Worm (Caenorhabditis elegans): ENCODE results near the gene nspg-7.1.

ce11 chrIV:9327706-9328105 is 2.9 kb downstream of the nspg-7.1 start, which contains the start of gene clec-183:
- TF ChIP-seq lin-32 (GFP tag; optimal IDR thresholded peaks at IDR 0.05) (no peak), elt-3 (tag; optimal IDR thresholded peaks at IDR 0.05) (no peak), lsy-2 (tag; optimal IDR thresholded peaks at IDR 0.05) (no peak), snpc-4 (tag; optimal IDR thresholded peaks at IDR 0.05) (no peak), ztf-11 (tag; optimal IDR thresholded peaks at IDR 0.05) (no peak), cnd-1 (tag; optimal IDR thresholded peaks at IDR 0.05) (no peak), nhr-237 (tag; optimal IDR thresholded peaks at IDR 0.05) (no peak), unc-62 (GFP tag; optimal IDR thresholded peaks at IDR 0.05) (no peak), pha-4 (tag; optimal IDR thresholded peaks at IDR 0.05) (no peak), blmp-1 (tag; optimal IDR thresholded peaks at IDR 0.05) (no peak), drap-1 (GFP tag; optimal IDR thresholded peaks at IDR 0.05) (no peak), mab-5 (tag; optimal IDR thresholded peaks at IDR 0.05) (no peak)
